Worm (Caenorhabditis elegans) whole organism, L3 larva: ENCODE results near the gene lmd-5.

Experiments used
- ceh-9 ChIP-seq: sonication (generic microtip); optimal IDR thresholded peaks from 2 replicates; lab custom pipeline; 2018; ENCODE audit warnings: missing biosample characterization, missing genetic modification characterization
- fkh-2 ChIP-seq: fragments of 150-350 bp; optimal IDR thresholded peaks from 2 replicates; lab custom pipeline; 2014; ENCODE audit warnings: missing biosample characterization, missing genetic modification reagents, missing genetic modification characterization
- lsy-12 ChIP-seq: sonication (generic microtip); optimal IDR thresholded peaks from 2 replicates; lab custom pipeline; 2016; ENCODE audit warnings: mild to moderate bottlenecking, missing genetic modification characterization, missing compliant biosample characterization
- nhr-25 ChIP-seq: sonication (generic microtip); optimal IDR thresholded peaks from 2 replicates; lab custom pipeline; 2017; ENCODE audit warnings: missing biosample characterization, missing genetic modification characterization
- skn-1 ChIP-seq: fragments of 150-350 bp; optimal IDR thresholded peaks from 2 replicates; lab custom pipeline; 2014; ENCODE audit warnings: missing biosample characterization, missing genetic modification characterization
- tbx-2 ChIP-seq: sonication (generic microtip); optimal IDR thresholded peaks from 2 replicates; lab custom pipeline; 2016; ENCODE audit warnings: mild to moderate bottlenecking, missing genetic modification characterization, missing compliant biosample characterization
- ztf-11 ChIP-seq: fragments of 150-350 bp; optimal IDR thresholded peaks from 2 replicates; lab custom pipeline; 2014; ENCODE audit warnings: missing biosample characterization, missing genetic modification characterization

DNA sequence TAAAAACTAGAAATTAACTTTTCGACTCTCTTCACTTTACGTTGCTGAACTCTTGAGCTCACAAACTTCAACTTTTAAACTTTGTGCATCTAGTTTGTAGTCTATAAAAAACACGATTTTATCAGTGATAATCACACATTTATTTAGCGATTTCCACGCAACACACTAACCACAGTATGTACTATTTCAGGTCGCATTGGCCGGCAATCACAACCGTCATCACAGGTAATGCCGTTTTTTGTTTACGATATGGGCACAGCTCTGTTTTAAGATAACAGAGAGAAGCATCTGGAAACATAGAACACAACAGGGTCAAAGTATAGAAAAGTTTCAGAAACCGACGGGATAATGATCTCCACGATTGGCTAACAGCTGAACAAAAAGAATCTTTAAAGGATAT lies 47.3 kb upstream of the lmd-5 start:
- TF ChIP-seq ceh-9 (tag; lab: Kevin White, UChicago) (no peak), skn-1 (tag; lab: Kevin White, UChicago) (no peak), ztf-11 (tag; lab: Kevin White, UChicago) (no peak), tbx-2 (no peak), fkh-2 (tag; lab: Kevin White, UChicago) (no peak), lsy-12 (tag; lab: Kevin White, UChicago) (no peak), nhr-25 (tag; lab: Kevin White, UChicago) (no peak)
